Worm (Caenorhabditis elegans) whole organism, L1 larva: ENCODE data around the gene Y15E3A.4.

ENCODE experiments used
- C04F5.9 ChIP-seq: sonication (generic microtip); optimal IDR thresholded peaks from 2 replicates; lab custom pipeline; 2016; ENCODE audit warnings: missing genetic modification characterization, missing compliant biosample characterization
- C16A3.4 ChIP-seq: fragments of 150-350 bp; optimal IDR thresholded peaks from 2 replicates; lab custom pipeline; 2014; ENCODE audit warnings: missing biosample characterization, missing genetic modification characterization
- F16B12.6 ChIP-seq: fragments of 150-350 bp; optimal IDR thresholded peaks from 2 replicates; lab custom pipeline; 2014; ENCODE audit warnings: missing biosample characterization, missing genetic modification characterization
- aha-1 ChIP-seq: fragments of 150-350 bp; optimal IDR thresholded peaks from 2 replicates; lab custom pipeline; 2014; ENCODE audit warnings: missing biosample characterization, missing genetic modification characterization
- aly-2 ChIP-seq: fragments of 150-350 bp; optimal IDR thresholded peaks from 2 replicates; lab custom pipeline; 2014; ENCODE audit warnings: missing biosample characterization, missing genetic modification characterization
- ceh-8 ChIP-seq: fragments of 200-800 bp; sonication (Bioruptor generic); optimal IDR thresholded peaks from 2 replicates; lab custom pipeline; 2018; ENCODE audit warnings: mild to moderate bottlenecking, missing genetic modification characterization, moderate library complexity, missing compliant biosample characterization
- ceh-82 ChIP-seq, 3 experiments: fragments of 150-350 bp in 1 of 3; sonication (generic microtip) in 2 of 3; optimal IDR thresholded peaks; 2 replicates each; lab custom pipeline; 2014 to 2017; ENCODE audit warnings: missing biosample characterization in 3 of 3, missing genetic modification characterization in 3 of 3
- ceh-90 ChIP-seq: sonication (generic microtip); optimal IDR thresholded peaks from 2 replicates; lab custom pipeline; 2016; ENCODE audit warnings: missing genetic modification characterization, missing compliant biosample characterization
- dpl-1 ChIP-seq, 3 experiments: fragments of 150-350 bp in 2 of 3; sonication (generic microtip) in 1 of 3; optimal IDR thresholded peaks; 2 replicates each; lab custom pipeline; 2014 to 2017; ENCODE audit warnings: missing biosample characterization in 3 of 3, missing genetic modification characterization in 3 of 3, missing genetic modification reagents in 3 of 3
- dsc-1 ChIP-seq: sonication (generic microtip); optimal IDR thresholded peaks from 2 replicates; lab custom pipeline; 2016; ENCODE audit warnings: mild to moderate bottlenecking, missing genetic modification characterization, missing compliant biosample characterization
- efl-1 ChIP-seq, 4 experiments: fragments of 150-350 bp; optimal IDR thresholded peaks in 3 of 4; peaks in 1 of 4; 1 replicate in 1 of 4; 2 replicates in 3 of 4; lab custom pipeline; 2014; ENCODE audit warnings: missing biosample characterization in 2 of 4, missing genetic modification characterization in 2 of 4, missing genetic modification reagents in 2 of 4
- egl-13 ChIP-seq: sonication (generic microtip); optimal IDR thresholded peaks from 2 replicates; lab custom pipeline; 2016; ENCODE audit warnings: missing genotype, missing genetic modification reagents, missing genetic modification characterization, missing compliant biosample characterization
- egl-27 ChIP-seq, 2 experiments: fragments of 150-350 bp in 1 of 2; sonication (generic microtip); optimal IDR thresholded peaks; 3 replicates each; lab custom pipeline; 2017 to 2018; ENCODE audit warnings: missing biosample characterization in 2 of 2, missing genetic modification characterization in 2 of 2, missing genetic modification reagents in 2 of 2
- ets-5 ChIP-seq: fragments of 200-800 bp; sonication (Bioruptor generic); IDR thresholded peaks from 2 replicates; pipeline ENCODE4 v1.3.6; 2022; ENCODE audit warnings: missing genetic modification characterization, missing compliant biosample characterization
- fkh-8 ChIP-seq: sonication (generic microtip); optimal IDR thresholded peaks from 2 replicates; lab custom pipeline; 2016; ENCODE audit warnings: mild to moderate bottlenecking, missing genetic modification characterization, missing compliant biosample characterization
- fos-1 ChIP-seq: fragments of 150-350 bp; optimal IDR thresholded peaks from 2 replicates; lab custom pipeline; 2014; ENCODE audit warnings: missing biosample characterization, missing genetic modification characterization
- hpl-2 ChIP-seq: fragments of 150-350 bp; optimal IDR thresholded peaks from 2 replicates; lab custom pipeline; 2014; ENCODE audit warnings: missing biosample characterization, missing genetic modification reagents, missing genetic modification characterization
- irx-1 ChIP-seq: sonication (generic microtip); optimal IDR thresholded peaks from 2 replicates; lab custom pipeline; 2016; ENCODE audit warnings: missing genetic modification characterization, missing compliant biosample characterization
- isw-1 ChIP-seq: fragments of 200-800 bp; sonication (Bioruptor generic); IDR thresholded peaks from 2 replicates; pipeline ENCODE4 v1.3.6; 2022; ENCODE audit warnings: missing genetic modification characterization, missing compliant biosample characterization
- jun-1 ChIP-seq: fragments of 150-350 bp; optimal IDR thresholded peaks from 2 replicates; lab custom pipeline; 2014; ENCODE audit warnings: missing biosample characterization, missing genetic modification reagents, missing genetic modification characterization
- lin-13 ChIP-seq: fragments of 150-350 bp; optimal IDR thresholded peaks from 2 replicates; lab custom pipeline; 2014; ENCODE audit warnings: missing biosample characterization, missing genetic modification reagents, missing genetic modification characterization
- lin-14 ChIP-seq: fragments of 200-800 bp; sonication (Bioruptor generic); optimal IDR thresholded peaks from 2 replicates; lab custom pipeline; 2018; ENCODE audit warnings: mild to moderate bottlenecking, missing genetic modification characterization, moderate library complexity, missing compliant biosample characterization
- lin-15B ChIP-seq: fragments of 150-350 bp; sonication (generic microtip); optimal IDR thresholded peaks from 3 replicates; lab custom pipeline; 2014; ENCODE audit warnings: missing biosample characterization, missing genetic modification characterization
- lin-35 ChIP-seq, 2 experiments: fragments of 150-350 bp; optimal IDR thresholded peaks; 2 replicates each; lab custom pipeline; 2014; ENCODE audit warnings: missing biosample characterization in 2 of 2, missing genetic modification characterization in 2 of 2, missing genetic modification reagents in 2 of 2
- lin-39 ChIP-seq: fragments of 150-350 bp; optimal IDR thresholded peaks from 2 replicates; lab custom pipeline; 2014; ENCODE audit warnings: missing biosample characterization, missing genetic modification reagents, missing genetic modification characterization
- lsy-2 ChIP-seq, 2 experiments: fragments of 150-350 bp; optimal IDR thresholded peaks; 2 replicates each; lab custom pipeline; 2014; ENCODE audit warnings: missing biosample characterization in 2 of 2, missing genetic modification characterization in 2 of 2
- mab-9 ChIP-seq: fragments of 200-800 bp; sonication (Bioruptor generic); IDR thresholded peaks from 2 replicates; pipeline ENCODE4 v1.3.6; 2022; ENCODE audit warnings: missing genetic modification reagents, missing genetic modification characterization, missing compliant biosample characterization
- nhr-11 ChIP-seq: fragments of 150-350 bp; optimal IDR thresholded peaks from 2 replicates; lab custom pipeline; 2014; ENCODE audit warnings: missing biosample characterization, missing genetic modification characterization
- nhr-12 ChIP-seq: sonication (generic microtip); optimal IDR thresholded peaks from 2 replicates; lab custom pipeline; 2017; ENCODE audit warnings: missing biosample characterization, missing genetic modification characterization
- nhr-19 ChIP-seq: fragments of 200-800 bp; sonication (Bioruptor generic); conservative IDR thresholded peaks from 2 replicates; pipeline ENCODE4 v1.3.6; 2022; ENCODE audit warnings: missing genetic modification characterization, missing compliant biosample characterization
- nhr-76 ChIP-seq: sonication (generic microtip); optimal IDR thresholded peaks from 2 replicates; lab custom pipeline; 2017; ENCODE audit warnings: missing biosample characterization, missing genetic modification characterization
- nhr-77 ChIP-seq: fragments of 150-350 bp; optimal IDR thresholded peaks from 2 replicates; lab custom pipeline; 2014; ENCODE audit warnings: missing biosample characterization, missing genetic modification characterization
- nhr-84 ChIP-seq: sonication (generic microtip); optimal IDR thresholded peaks from 2 replicates; lab custom pipeline; 2017; ENCODE audit warnings: missing biosample characterization, missing genetic modification characterization
- nhr-85 ChIP-seq: sonication (generic microtip); peaks from one replicate; lab custom pipeline; 2016; ENCODE audit warnings: missing genetic modification characterization, inconsistent platforms, missing compliant biosample characterization
- pag-3 ChIP-seq: sonication (generic microtip); optimal IDR thresholded peaks from 2 replicates; lab custom pipeline; 2017; ENCODE audit warnings: missing genetic modification characterization, mild to moderate bottlenecking, missing compliant biosample characterization, antibody characterized with exemption, borderline replicate concordance; ENCODE audit not compliant: insufficient read depth
- pax-3 ChIP-seq: fragments of 200-800 bp; sonication (Bioruptor generic); optimal IDR thresholded peaks from 2 replicates; lab custom pipeline; 2018; ENCODE audit warnings: mild to moderate bottlenecking, missing genetic modification characterization, moderate library complexity, missing compliant biosample characterization
- rnt-1 ChIP-seq: sonication (generic microtip); optimal IDR thresholded peaks from 2 replicates; lab custom pipeline; 2016; ENCODE audit warnings: mild to moderate bottlenecking, missing genetic modification characterization, moderate library complexity, missing compliant biosample characterization
- skn-1 ChIP-seq: fragments of 150-350 bp; optimal IDR thresholded peaks from 2 replicates; lab custom pipeline; 2014; ENCODE audit warnings: missing biosample characterization, missing genetic modification characterization
- snpc-4 ChIP-seq: fragments of 150-350 bp; optimal IDR thresholded peaks from 2 replicates; lab custom pipeline; 2014; ENCODE audit warnings: missing biosample characterization, missing genetic modification characterization
- sptf-1 ChIP-seq: fragments of 150-350 bp; optimal IDR thresholded peaks from 2 replicates; lab custom pipeline; 2014; ENCODE audit warnings: missing biosample characterization, missing genetic modification characterization
- sup-37 ChIP-seq: fragments of 200-800 bp; sonication (Bioruptor generic); optimal IDR thresholded peaks from 2 replicates; lab custom pipeline; 2018; ENCODE audit warnings: mild to moderate bottlenecking, missing genetic modification characterization, missing compliant biosample characterization
- unc-130 ChIP-seq: fragments of 150-350 bp; optimal IDR thresholded peaks from 2 replicates; lab custom pipeline; 2017; ENCODE audit warnings: missing biosample characterization, missing genetic modification characterization, inconsistent platforms
- unc-30 ChIP-seq: sonication (generic microtip); optimal IDR thresholded peaks from 2 replicates; lab custom pipeline; 2017; ENCODE audit warnings: missing biosample characterization, missing genetic modification characterization
- unc-86 ChIP-seq: sonication (generic microtip); optimal IDR thresholded peaks from 2 replicates; lab custom pipeline; 2016; ENCODE audit warnings: missing genetic modification characterization, missing compliant biosample characterization
- unc-98 ChIP-seq: fragments of 200-800 bp; sonication (Bioruptor generic); IDR thresholded peaks from 2 replicates; pipeline ENCODE4 v1.3.6; 2022; ENCODE audit warnings: missing genetic modification characterization, missing compliant biosample characterization
- vab-15 ChIP-seq: sonication (generic microtip); optimal IDR thresholded peaks from 2 replicates; lab custom pipeline; 2017; ENCODE audit warnings: missing genotype, mild to moderate bottlenecking, missing genetic modification characterization, missing compliant biosample characterization
- zip-4 ChIP-seq: fragments of 200-800 bp; sonication (Bioruptor generic); optimal IDR thresholded peaks from 2 replicates; lab custom pipeline; 2018; ENCODE audit warnings: mild to moderate bottlenecking, missing genetic modification characterization, moderate library complexity, missing compliant biosample characterization
- ztf-11 ChIP-seq, 2 experiments: sonication (generic microtip); optimal IDR thresholded peaks; 2 replicates each; lab custom pipeline; 2016 to 2017; ENCODE audit warnings: missing genetic modification characterization in 2 of 2, missing biosample characterization in 1 of 2, missing compliant biosample characterization in 1 of 2
- ztf-4 ChIP-seq: fragments of 150-350 bp; optimal IDR thresholded peaks from 2 replicates; lab custom pipeline; 2014; ENCODE audit warnings: missing biosample characterization, missing genetic modification characterization

The Y15E3A.4 gene

ce11 chrX:15362152-15362922 lies 31.6 kb downstream of the Y15E3A.4 start:
- TF ChIP-seq ceh-82 (tag; optimal IDR thresholded peaks at IDR 0.05; lab: Kevin White, UChicago) (no peak), efl-1 (optimal IDR thresholded peaks at IDR 0.05; lab: Kevin White, UChicago) (no peak), efl-1 (GFP tag; optimal IDR thresholded peaks at IDR 0.05 in 1 of 2; lab: Kevin White, UChicago) (peak in 1 of 2 experiments; percentile 91), snpc-4 (tag; lab: Kevin White, UChicago) (peak; percentile 91)

ce11 chrX:15365235-15365634 lies 34.5 kb downstream of the Y15E3A.4 start:
- TF ChIP-seq ceh-90 (tag; lab: Kevin White, UChicago) (no peak), sup-37 (peak; percentile 57), egl-13 (tag; lab: Kevin White, UChicago) (no peak), fos-1 (tag; lab: Kevin White, UChicago) (peak; percentile 1), pag-3 (tag; lab: Kevin White, UChicago) (no peak), isw-1 (GFP tag; lab: Robert Waterston, UW) (peak; percentile 32), lin-14 (GFP tag; lab: Kevin White, UChicago) (peak; percentile 96), vab-15 (tag; lab: Kevin White, UChicago) (no peak), mab-9 (GFP tag; lab: Robert Waterston, UW) (no peak), lin-13 (GFP tag; lab: Kevin White, UChicago) (peak; percentile 74), lin-35 (GFP tag; optimal IDR thresholded peaks at IDR 0.05; lab: Kevin White, UChicago) (peak; percentile 50 to 76), snpc-4 (tag; lab: Kevin White, UChicago) (peak; percentile 59), fkh-8 (peak; percentile 62), nhr-19 (GFP tag; lab: Robert Waterston, UW) (peak; percentile 71), unc-30 (tag; lab: Kevin White, UChicago) (no peak), nhr-11 (tag; lab: Kevin White, UChicago) (peak; percentile 3), lsy-2 (tag; optimal IDR thresholded peaks at IDR 0.05; lab: Kevin White, UChicago) (peak; percentile 62 to 82), F16B12.6 (tag; lab: Kevin White, UChicago) (peak; percentile 74), nhr-84 (tag; lab: Kevin White, UChicago) (no peak), zip-4 (GFP tag; lab: Kevin White, UChicago) (no peak), nhr-77 (tag; lab: Kevin White, UChicago) (peak; percentile 35), ztf-4 (peak; percentile 70), aha-1 (tag; lab: Kevin White, UChicago) (no peak), ztf-11 (tag; optimal IDR thresholded peaks at IDR 0.05; lab: Kevin White, UChicago) (peak in 1 of 2 experiments; percentile 27), dsc-1 (peak; percentile 50), jun-1 (peak; percentile 67), irx-1 (tag; lab: Kevin White, UChicago) (peak; percentile 76), C04F5.9 (tag; lab: Kevin White, UChicago) (no peak), sptf-1 (tag; lab: Kevin White, UChicago) (no peak), lin-15B (no peak), nhr-12 (tag; lab: Kevin White, UChicago) (no peak), ets-5 (no peak), nhr-85 (tag; lab: Kevin White, UChicago) (peak; percentile 88), nhr-76 (tag; lab: Kevin White, UChicago) (no peak), aly-2 (tag; lab: Kevin White, UChicago) (no peak), rnt-1 (tag; lab: Kevin White, UChicago) (peak; percentile 84), unc-86 (tag; lab: Kevin White, UChicago) (peak; percentile 66), hpl-2 (no peak), egl-27 (tag; optimal IDR thresholded peaks at IDR 0.05; lab: Kevin White, UChicago) (no peak), C16A3.4 (peak; percentile 57), dpl-1 (GFP tag; optimal IDR thresholded peaks at IDR 0.05; lab: Kevin White, UChicago) (peak; percentile 26 to 54 (median 45)), ceh-8 (GFP tag; lab: Kevin White, UChicago) (no peak), unc-130 (no peak), lin-39 (tag; lab: Kevin White, UChicago) (peak; percentile 16), pax-3 (tag; lab: Kevin White, UChicago) (peak; percentile 73), skn-1 (tag; lab: Kevin White, UChicago) (peak; percentile 84), unc-98 (GFP tag; lab: Robert Waterston, UW) (no peak)
